Fruit fly (Drosophila melanogaster): Measurements from ENCODE around the gene tctn.
A peak's percentile ranks its signal among the peaks of the same experiment; 100 is the strongest.

The tctn gene

DNA sequence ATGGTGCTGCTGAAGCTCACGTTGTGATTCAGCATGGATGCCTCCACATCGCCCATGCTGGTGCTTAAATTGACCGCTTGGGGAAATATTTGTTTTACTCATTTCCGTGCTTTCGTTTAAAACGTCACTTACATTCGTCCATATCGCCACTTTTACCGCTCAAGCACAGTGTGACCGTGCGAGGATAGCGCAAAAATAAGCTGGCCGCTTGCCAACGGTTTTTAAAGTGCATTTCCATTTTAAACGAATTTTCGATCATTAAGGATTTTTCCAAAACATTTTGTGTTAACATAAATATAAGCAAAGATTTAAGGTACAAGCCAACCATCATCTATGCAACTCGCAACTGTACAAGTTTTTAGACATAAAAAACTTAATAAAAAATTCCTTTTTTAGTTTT lies 3.0 kb downstream of the tctn start, which contains the start of gene WDR79:
Gene WDR79, minus strand, starts transcription at position 298 of the 400 bp plus-strand sequence.
- TF ChIP-seq CG9797 (GFP tag; optimal IDR thresholded peaks at IDR 0.05) (peak; percentile 73), row (GFP tag; IDR thresholded peaks at IDR 0.05) (peak; percentile 45; the same call in 2 of the 3 replicates), sens (GFP tag) (peak; percentile 6), p53 (GFP tag; optimal IDR thresholded peaks at IDR 0.05) (no peak), CTCF (GFP tag; optimal IDR thresholded peaks at IDR 0.05) (peak; percentile 38), Dll (GFP tag; IDR thresholded peaks at IDR 0.05; ENCODE audit: partially characterized antibody) (0 out of 4 replicates have a peak, but pooled peaks have one; percentile 11), trem (tag; optimal IDR thresholded peaks at IDR 0.05) (peak; percentile 74), E2f2 (GFP tag; IDR thresholded peaks at IDR 0.05) (peak; percentile 74), Med (GFP tag) (peak; percentile 57), CG14710 (tag; optimal IDR thresholded peaks at IDR 0.05) (peak; percentile 16), CG32767 (GFP tag; IDR thresholded peaks at IDR 0.05) (no peak), stwl (tag; optimal IDR thresholded peaks at IDR 0.05) (peak; percentile 84), crol (GFP tag; IDR thresholded peaks at IDR 0.05) (no peak), CG33213 (GFP tag; optimal IDR thresholded peaks at IDR 0.05) (peak; percentile 1), CG1603 (tag; optimal IDR thresholded peaks at IDR 0.05) (peak; percentile 61), Dp (GFP tag; optimal IDR thresholded peaks at IDR 0.05) (peak; percentile 68), zen (tag; optimal IDR thresholded peaks at IDR 0.05) (peak; percentile 25), ham (GFP tag; IDR thresholded peaks at IDR 0.05) (no peak), MESR4 (GFP tag; optimal IDR thresholded peaks at IDR 0.05) (peak; percentile 16), MBD-R2 (GFP tag; IDR thresholded peaks at IDR 0.05) (peak; percentile 75), dpn (GFP tag; optimal IDR thresholded peaks at IDR 0.05) (no peak), Ets97D (GFP tag; optimal IDR thresholded peaks at IDR 0.05) (peak; percentile 14), pfk (GFP tag; optimal IDR thresholded peaks at IDR 0.05) (peak; percentile 17), CG10462 (GFP tag; optimal IDR thresholded peaks at IDR 0.05) (no peak), seq (GFP tag; IDR thresholded peaks at IDR 0.05) (no peak), BEAF-32 (GFP tag; optimal IDR thresholded peaks at IDR 0.05) (peak; percentile 12), CG4617 (GFP tag; optimal IDR thresholded peaks at IDR 0.05; ENCODE audit: borderline replicate concordance) (peak; percentile 26), CG15514 (GFP tag; optimal IDR thresholded peaks at IDR 0.05) (peak; percentile 52), phol (tag; optimal IDR thresholded peaks at IDR 0.05) (peak; percentile 40), Myb (GFP tag; optimal IDR thresholded peaks at IDR 0.05) (peak; percentile 79), CG13287 (GFP tag; IDR thresholded peaks at IDR 0.05; ENCODE audit: partially characterized antibody) (peak; percentile 48; the same call in 1 of the 2 replicates), CG2202 (tag; optimal IDR thresholded peaks at IDR 0.05) (no peak), pzg (GFP tag; optimal IDR thresholded peaks at IDR 0.05) (peak; percentile 50), gfzf (GFP tag; optimal IDR thresholded peaks at IDR 0.05) (peak; percentile 84)

DNA sequence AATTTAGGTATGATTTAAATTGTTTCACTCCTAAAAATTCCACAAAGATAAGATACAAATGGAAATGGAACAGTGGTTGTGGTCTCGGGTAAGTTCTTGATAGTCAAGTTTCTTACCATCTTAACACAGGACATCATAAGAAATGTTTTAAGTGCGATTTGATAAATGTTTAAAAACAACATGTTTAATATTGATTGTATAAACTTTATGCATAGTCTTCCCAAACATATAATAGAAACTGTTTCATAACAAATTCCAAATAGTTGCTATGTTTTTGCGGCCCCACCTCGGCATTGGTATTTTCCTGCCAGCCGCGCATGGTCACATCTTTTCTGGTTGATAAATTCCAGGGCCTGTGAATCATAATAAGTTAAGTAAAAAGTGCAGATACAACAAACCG lies 5.6 kb downstream of the tctn start, which contains the start of gene Arpc4:
Gene Arpc4, plus strand, starts transcription at position 318 of the 400 bp plus-strand sequence.
- TF ChIP-seq fd102C (GFP tag; optimal IDR thresholded peaks at IDR 0.05) (no peak), klu (GFP tag; IDR thresholded peaks at IDR 0.05) (peak; percentile 63), al (GFP tag; IDR thresholded peaks at IDR 0.05) (peak; percentile 63), mam (GFP tag; optimal IDR thresholded peaks at IDR 0.05) (peak; percentile 62), CG5953 (GFP tag; IDR thresholded peaks at IDR 0.05) (peak; percentile 69), odd (GFP tag; optimal IDR thresholded peaks at IDR 0.05) (no peak), Awh (GFP tag; IDR thresholded peaks at IDR 0.05) (no peak), CG2875 (GFP tag; optimal IDR thresholded peaks at IDR 0.05) (no peak), CG15601 (tag; optimal IDR thresholded peaks at IDR 0.05) (peak; percentile 27), CG10431 (GFP tag; optimal IDR thresholded peaks at IDR 0.05) (no peak), Camta (GFP tag; optimal IDR thresholded peaks at IDR 0.05) (no peak), CG3163 (GFP tag; optimal IDR thresholded peaks at IDR 0.05) (peak; percentile 27), caup (GFP tag; optimal IDR thresholded peaks at IDR 0.05; ENCODE audit: severe bottlenecking) (no peak), CG7745 (tag; optimal IDR thresholded peaks at IDR 0.05) (no peak), Neu2 (GFP tag; optimal IDR thresholded peaks at IDR 0.05; ENCODE audit: borderline replicate concordance) (no peak), crc (GFP tag; optimal IDR thresholded peaks at IDR 0.05) (peak; percentile 25), CG31441 (GFP tag; IDR thresholded peaks at IDR 0.05) (no peak; the same call in 1 of the 2 replicates), CG1647 (GFP tag; optimal IDR thresholded peaks at IDR 0.05) (peak; percentile 10), gsb-n (tag; optimal IDR thresholded peaks at IDR 0.05) (peak; percentile 7)

Measured in whole organism, embryonic.